Worm (Caenorhabditis elegans): ENCODE measurements around the gene sru-3.

The sru-3 gene

DNA sequence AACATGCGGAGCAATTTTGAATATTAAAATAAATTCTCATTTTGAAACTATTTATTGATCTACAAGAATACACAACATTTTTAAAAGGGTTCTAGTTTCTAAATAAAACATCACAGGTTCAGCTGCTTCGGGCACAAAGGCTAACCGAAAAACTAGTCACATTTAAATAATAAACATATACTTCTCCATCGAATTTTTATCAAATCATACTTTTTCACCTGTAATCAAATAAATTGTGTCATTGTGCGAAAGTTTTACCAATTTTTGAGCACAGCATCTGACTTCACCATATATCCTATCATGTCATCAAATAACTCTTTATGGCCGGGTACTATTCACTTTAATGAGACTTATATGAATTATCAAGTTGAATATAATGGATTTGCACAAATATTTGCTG is 6.1 kb upstream of the sru-3 start, which contains the start of gene sru-6:
Gene sru-6 (plus strand): TSS at position 301 of the 400 bp plus-strand sequence.
- TF ChIP-seq ets-7 (tag; optimal IDR thresholded peaks at IDR 0.05): no peak
- TF ChIP-seq scrt-1 (GFP tag; IDR thresholded peaks at IDR 0.05): no peak
- no peak for TF ChIP-seq ceh-13 (GFP tag; optimal IDR thresholded peaks at IDR 0.05)
- TF ChIP-seq hmg-4 (GFP tag; optimal IDR thresholded peaks at IDR 0.05): no peak
- no peak for TF ChIP-seq ceh-36 (tag; optimal IDR thresholded peaks at IDR 0.05)
- no peak for TF ChIP-seq aly-1 (tag; optimal IDR thresholded peaks at IDR 0.05)
- no peak for TF ChIP-seq B0310.2 (tag; optimal IDR thresholded peaks at IDR 0.05)
- TF ChIP-seq F13C5.2 (tag; optimal IDR thresholded peaks at IDR 0.05): no peak
- no peak for TF ChIP-seq tbx-37 (GFP tag; conservative IDR thresholded peaks at IDR 0.05)
- TF ChIP-seq ama-1 (optimal IDR thresholded peaks at IDR 0.05): no peak
- no peak for TF ChIP-seq tbx-11 (GFP tag; IDR thresholded peaks at IDR 0.05)
- TF ChIP-seq tra-4 (tag; optimal IDR thresholded peaks at IDR 0.05): no peak
- no peak for TF ChIP-seq sea-1 (GFP tag; conservative IDR thresholded peaks at IDR 0.05)
- no peak for TF ChIP-seq hmbx-1 (tag; optimal IDR thresholded peaks at IDR 0.05)
- TF ChIP-seq pes-1 (GFP tag; IDR thresholded peaks at IDR 0.05): no peak
- TF ChIP-seq flt-1 (GFP tag; IDR thresholded peaks at IDR 0.05): no peak
- TF ChIP-seq hnd-1 (tag; optimal IDR thresholded peaks at IDR 0.05): no peak

DNA sequence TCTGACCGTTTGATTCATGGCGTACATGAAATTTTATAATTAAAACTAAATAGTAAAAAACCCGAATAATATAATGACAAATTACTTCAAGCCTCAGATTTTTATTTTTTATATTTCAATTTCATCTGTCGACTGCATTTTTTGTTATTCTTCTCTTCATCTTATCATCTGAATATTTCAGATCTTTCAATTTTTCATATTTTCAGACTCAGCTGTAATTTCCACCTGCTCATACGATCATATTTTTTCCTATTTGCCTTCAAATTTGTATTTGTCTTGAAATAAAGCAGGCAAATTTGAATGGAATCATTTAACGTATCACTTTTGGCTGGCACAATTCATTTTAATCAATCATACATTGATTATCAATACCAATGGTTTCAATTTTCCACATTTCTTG is 1.7 kb downstream of the sru-3 start, which contains the start of gene sru-4:
Gene sru-4 (plus strand): TSS at position 301 of the 400 bp plus-strand sequence.
- TF ChIP-seq tbx-37 (GFP tag; conservative IDR thresholded peaks at IDR 0.05) (no peak), aly-1 (tag; optimal IDR thresholded peaks at IDR 0.05) (no peak), sea-1 (GFP tag; conservative IDR thresholded peaks at IDR 0.05) (no peak), pes-1 (GFP tag; IDR thresholded peaks at IDR 0.05) (no peak), F13C5.2 (tag; optimal IDR thresholded peaks at IDR 0.05) (no peak), hmbx-1 (tag; optimal IDR thresholded peaks at IDR 0.05) (no peak), hnd-1 (tag; optimal IDR thresholded peaks at IDR 0.05) (no peak), flt-1 (GFP tag; IDR thresholded peaks at IDR 0.05) (no peak), scrt-1 (GFP tag; IDR thresholded peaks at IDR 0.05) (no peak), B0310.2 (tag; optimal IDR thresholded peaks at IDR 0.05) (no peak), tra-4 (tag; optimal IDR thresholded peaks at IDR 0.05) (no peak), ets-7 (tag; optimal IDR thresholded peaks at IDR 0.05) (no peak), ceh-36 (tag; optimal IDR thresholded peaks at IDR 0.05) (no peak), tbx-11 (GFP tag; IDR thresholded peaks at IDR 0.05) (no peak), ama-1 (optimal IDR thresholded peaks at IDR 0.05) (no peak)

DNA sequence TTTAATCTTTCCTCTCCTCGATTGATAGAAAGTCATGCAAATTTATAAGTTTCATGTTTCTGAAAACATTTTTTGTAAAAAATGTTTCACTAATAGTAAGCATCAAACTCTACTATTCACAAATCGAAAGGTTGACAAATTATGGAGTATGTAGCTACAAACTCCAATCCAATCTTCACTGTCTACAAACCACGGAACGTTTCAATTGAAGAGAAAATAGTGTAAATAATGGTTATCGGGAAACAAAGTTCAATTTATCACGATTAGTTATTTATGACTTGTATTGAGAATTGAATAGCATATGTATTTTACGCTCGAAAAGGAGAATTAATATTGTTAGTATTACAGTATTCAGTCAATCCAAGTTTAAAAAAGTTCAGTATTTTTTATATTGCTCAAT is 3.2 kb downstream of the sru-3 start:
- no peak for TF ChIP-seq ceh-13 (GFP tag; optimal IDR thresholded peaks at IDR 0.05)
- TF ChIP-seq ceh-36 (tag; optimal IDR thresholded peaks at IDR 0.05): no peak

DNA sequence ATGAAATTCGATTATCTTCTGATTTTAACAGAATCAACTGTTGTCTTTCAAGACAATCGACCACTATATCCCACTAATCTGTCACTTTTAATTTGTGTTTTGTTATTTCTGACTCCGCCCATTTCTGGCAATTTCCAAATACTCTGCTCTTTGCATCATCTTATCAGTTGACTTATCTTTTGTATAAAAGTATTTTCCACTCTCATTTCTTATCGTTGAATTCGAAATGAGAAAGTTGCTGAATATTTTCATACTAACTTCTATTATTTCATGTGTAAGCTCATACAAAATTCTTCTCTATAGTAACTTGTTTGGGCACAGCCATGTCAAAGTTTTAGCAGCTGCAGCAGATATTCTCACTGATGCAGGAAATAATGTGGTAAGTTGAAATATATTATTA is 3.7 kb downstream of the sru-3 start, which contains the start of gene ugt-21:
Gene ugt-21 (plus strand): TSS at position 212 of the 400 bp plus-strand sequence.
- TF ChIP-seq tra-4 (tag; optimal IDR thresholded peaks at IDR 0.05): no peak
- no peak for TF ChIP-seq scrt-1 (GFP tag; IDR thresholded peaks at IDR 0.05)
- no peak for TF ChIP-seq hnd-1 (tag; optimal IDR thresholded peaks at IDR 0.05)
- TF ChIP-seq tbx-11 (GFP tag; IDR thresholded peaks at IDR 0.05): no peak
- TF ChIP-seq hmg-4 (GFP tag; optimal IDR thresholded peaks at IDR 0.05): no peak
- no peak for TF ChIP-seq hmbx-1 (tag; optimal IDR thresholded peaks at IDR 0.05)
- no peak for TF ChIP-seq ama-1 (optimal IDR thresholded peaks at IDR 0.05)
- TF ChIP-seq ceh-13 (GFP tag; optimal IDR thresholded peaks at IDR 0.05): no peak
- no peak for TF ChIP-seq ets-7 (tag; optimal IDR thresholded peaks at IDR 0.05)

DNA sequence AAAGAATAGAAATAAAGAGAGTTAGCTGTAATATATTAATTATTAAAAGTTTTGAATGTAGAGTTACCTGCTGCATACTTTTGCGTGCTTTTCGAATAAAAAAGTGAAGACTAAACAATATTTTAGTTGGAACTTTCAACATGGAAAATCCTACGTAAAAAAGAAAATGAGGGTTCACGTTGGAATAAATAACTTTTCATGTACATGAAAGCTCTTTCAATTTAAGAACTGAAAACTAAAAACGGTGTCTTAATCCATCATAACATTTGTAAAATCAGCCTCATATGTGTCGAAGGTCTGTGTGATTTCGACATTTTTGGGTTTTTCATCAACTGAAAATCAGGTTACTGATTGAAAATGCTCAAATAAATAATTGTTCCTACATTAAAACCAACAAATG is 9.8 kb downstream of the sru-3 start, which contains the start of gene ttr-9:
Gene ttr-9 (minus strand): TSS at position 101 of the 400 bp plus-strand sequence.
- TF ChIP-seq B0310.2 (tag; optimal IDR thresholded peaks at IDR 0.05) (no peak), ceh-36 (tag; optimal IDR thresholded peaks at IDR 0.05) (no peak), hmbx-1 (tag; optimal IDR thresholded peaks at IDR 0.05) (no peak), ceh-13 (GFP tag; optimal IDR thresholded peaks at IDR 0.05) (no peak), aly-1 (tag; optimal IDR thresholded peaks at IDR 0.05) (no peak)

DNA sequence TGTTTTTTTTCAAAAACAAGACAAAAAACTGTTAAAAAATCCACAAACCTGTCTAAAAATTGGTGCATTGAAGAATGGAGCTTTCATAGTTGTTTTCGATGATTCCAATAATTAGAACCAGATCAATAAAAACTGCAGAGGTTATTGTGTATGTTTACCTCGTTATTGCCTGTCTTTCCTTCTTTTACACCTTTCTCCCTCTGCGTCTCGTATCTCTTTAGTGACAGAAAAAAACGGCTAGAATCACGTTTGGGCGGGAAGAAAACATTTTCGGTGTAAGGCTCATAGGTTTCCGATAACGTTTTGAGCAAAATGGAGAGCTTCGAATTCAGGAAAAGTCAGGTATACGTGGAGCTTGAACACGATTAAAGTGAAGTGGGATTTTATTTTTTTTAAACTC is 12.2 kb downstream of the sru-3 start, which contains the start of gene ethe-1:
Gene ethe-1 (minus strand): TSS at position 150 of the 400 bp plus-strand sequence.
- TF ChIP-seq scrt-1 (GFP tag; IDR thresholded peaks at IDR 0.05) (no peak), ama-1 (optimal IDR thresholded peaks at IDR 0.05) (no peak), ets-7 (tag; optimal IDR thresholded peaks at IDR 0.05) (no peak), flt-1 (GFP tag; IDR thresholded peaks at IDR 0.05) (no peak), tra-4 (tag; optimal IDR thresholded peaks at IDR 0.05) (no peak), sea-1 (GFP tag; conservative IDR thresholded peaks at IDR 0.05) (no peak), tbx-11 (GFP tag; IDR thresholded peaks at IDR 0.05) (no peak), tbx-37 (GFP tag; conservative IDR thresholded peaks at IDR 0.05) (no peak), hmg-4 (GFP tag; optimal IDR thresholded peaks at IDR 0.05) (no peak), hnd-1 (tag; optimal IDR thresholded peaks at IDR 0.05) (no peak), aly-1 (tag; optimal IDR thresholded peaks at IDR 0.05) (no peak), ceh-36 (tag; optimal IDR thresholded peaks at IDR 0.05) (no peak), hmbx-1 (tag; optimal IDR thresholded peaks at IDR 0.05) (no peak), ceh-13 (GFP tag; optimal IDR thresholded peaks at IDR 0.05) (no peak), F13C5.2 (tag; optimal IDR thresholded peaks at IDR 0.05) (no peak), B0310.2 (tag; optimal IDR thresholded peaks at IDR 0.05) (no peak), pes-1 (GFP tag; IDR thresholded peaks at IDR 0.05) (no peak)

DNA sequence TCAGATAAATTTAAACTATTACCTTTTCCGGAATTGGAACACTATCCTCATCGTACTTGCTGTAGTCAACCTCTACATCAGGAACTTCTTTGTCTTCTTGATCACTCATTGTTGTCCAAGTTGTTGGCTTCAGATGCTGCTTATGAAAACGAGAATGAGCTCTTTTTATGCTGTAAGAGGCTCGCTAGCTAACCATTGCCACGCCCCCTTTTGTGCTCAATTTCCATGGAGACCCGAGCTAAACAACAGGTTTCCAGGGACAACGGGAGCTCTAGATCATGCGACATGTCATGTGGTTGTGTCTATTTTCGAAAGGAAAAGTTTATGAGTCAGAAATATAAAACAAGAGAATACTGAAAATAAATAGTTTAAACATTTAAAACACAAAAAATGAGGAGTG is 14.0 kb downstream of the sru-3 start, which contains the start of gene C33A12.4:
Gene C33A12.4 (minus strand): TSS at position 131 of the 400 bp plus-strand sequence.
- TF ChIP-seq flt-1 (GFP tag; IDR thresholded peaks at IDR 0.05): no peak
- TF ChIP-seq hmbx-1 (tag; optimal IDR thresholded peaks at IDR 0.05): no peak
- TF ChIP-seq tra-4 (tag; optimal IDR thresholded peaks at IDR 0.05): no peak
- no peak for TF ChIP-seq tbx-11 (GFP tag; IDR thresholded peaks at IDR 0.05)
- TF ChIP-seq tbx-37 (GFP tag; conservative IDR thresholded peaks at IDR 0.05): no peak
- no peak for TF ChIP-seq F13C5.2 (tag; optimal IDR thresholded peaks at IDR 0.05)
- no peak for TF ChIP-seq hmg-4 (GFP tag; optimal IDR thresholded peaks at IDR 0.05)

DNA sequence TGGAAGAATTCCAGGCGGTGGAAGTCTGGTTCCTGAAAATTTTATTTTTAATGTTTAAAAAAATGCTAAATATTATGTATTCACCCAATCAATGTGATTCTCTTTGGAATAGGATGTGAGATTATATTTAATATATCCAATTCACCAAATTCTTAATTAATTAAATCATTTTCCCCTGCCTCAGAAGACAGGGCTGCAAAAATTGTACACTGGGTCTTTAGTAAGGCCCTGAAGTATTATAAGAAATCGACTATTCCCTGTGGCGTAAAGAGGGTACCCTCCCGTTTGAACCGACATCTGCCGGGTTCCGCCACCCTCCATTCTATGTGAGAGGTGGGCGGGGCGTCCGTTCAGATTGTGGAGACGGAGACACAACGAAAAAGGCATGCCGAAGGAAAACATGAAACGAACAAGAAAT is 14.8 kb downstream of the sru-3 start:
- no peak for TF ChIP-seq tbx-11 (GFP tag; IDR thresholded peaks at IDR 0.05)
- TF ChIP-seq ceh-36 (tag; optimal IDR thresholded peaks at IDR 0.05): no peak
- peak; percentile 4 for TF ChIP-seq B0310.2 (tag; optimal IDR thresholded peaks at IDR 0.05)
- peak; percentile 52 for TF ChIP-seq F13C5.2 (tag; optimal IDR thresholded peaks at IDR 0.05)
- TF ChIP-seq pes-1 (GFP tag; IDR thresholded peaks at IDR 0.05): peak; percentile 49; the same call in 1 of the 2 replicates
- TF ChIP-seq scrt-1 (GFP tag; IDR thresholded peaks at IDR 0.05): no peak
- TF ChIP-seq hnd-1 (tag; optimal IDR thresholded peaks at IDR 0.05): no peak
- TF ChIP-seq ceh-13 (GFP tag; optimal IDR thresholded peaks at IDR 0.05): no peak
- TF ChIP-seq aly-1 (tag; optimal IDR thresholded peaks at IDR 0.05): no peak
- TF ChIP-seq sea-1 (GFP tag; conservative IDR thresholded peaks at IDR 0.05): no peak
- 0 out of 2 replicates have a peak, but pooled peaks have one; percentile 8 for TF ChIP-seq flt-1 (GFP tag; IDR thresholded peaks at IDR 0.05)
- TF ChIP-seq tbx-37 (GFP tag; conservative IDR thresholded peaks at IDR 0.05): peak; percentile 29; the same call in 1 of the 2 replicates
- no peak for TF ChIP-seq hmbx-1 (tag; optimal IDR thresholded peaks at IDR 0.05)
- TF ChIP-seq ama-1 (optimal IDR thresholded peaks at IDR 0.05): peak; percentile 40
- peak; percentile 37 for TF ChIP-seq tra-4 (tag; optimal IDR thresholded peaks at IDR 0.05)
- TF ChIP-seq ets-7 (tag; optimal IDR thresholded peaks at IDR 0.05): no peak
- no peak for TF ChIP-seq hmg-4 (GFP tag; optimal IDR thresholded peaks at IDR 0.05)
